Fruit fly (Drosophila melanogaster): ENCODE results near the gene Zip99C.

- TF ChIP-seq OdsH (GFP tag; optimal IDR thresholded peaks at IDR 0.05) (no peak), vri (GFP tag; optimal IDR thresholded peaks at IDR 0.05) (peak; percentile 45), Blimp-1 (GFP tag; optimal IDR thresholded peaks at IDR 0.05) (no peak), CG4318 (GFP tag; optimal IDR thresholded peaks at IDR 0.05) (no peak), Eip75B (GFP tag; optimal IDR thresholded peaks at IDR 0.05) (no peak), pdm3 (GFP tag; optimal IDR thresholded peaks at IDR 0.05) (no peak), CG6792 (GFP tag; optimal IDR thresholded peaks at IDR 0.05) (peak; percentile 27), Ets21C (GFP tag; optimal IDR thresholded peaks at IDR 0.05) (no peak), CG6854 (GFP tag; optimal IDR thresholded peaks at IDR 0.05) (no peak), CG7368 (GFP tag; optimal IDR thresholded peaks at IDR 0.05) (no peak)
Measured at dm6 chr3R:29868676-29869349, at the start of gene Zip99C.

Data from whole organism, prepupa.